Worm (Caenorhabditis elegans) whole organism, L1 larva: ENCODE measurements around the gene dkc-1.

Experiments
- ceh-82 ChIP-seq, 3 experiments: fragments of 150-350 bp in 1 of 3; sonication (generic microtip) in 2 of 3; optimal IDR thresholded peaks; 2 replicates each; lab custom pipeline; 2014 to 2017; ENCODE audit warnings: missing biosample characterization in 3 of 3, missing genetic modification characterization in 3 of 3
- dsc-1 ChIP-seq: sonication (generic microtip); optimal IDR thresholded peaks from 2 replicates; lab custom pipeline; 2016; ENCODE audit warnings: mild to moderate bottlenecking, missing genetic modification characterization, missing compliant biosample characterization
- mef-2 ChIP-seq: fragments of 150-350 bp; optimal IDR thresholded peaks from 2 replicates; lab custom pipeline; 2014; ENCODE audit warnings: missing biosample characterization, missing genetic modification characterization
- nhr-237 ChIP-seq: fragments of 150-350 bp; optimal IDR thresholded peaks from 2 replicates; lab custom pipeline; 2014; ENCODE audit warnings: missing biosample characterization, missing genetic modification characterization
- nhr-28 ChIP-seq: fragments of 150-350 bp; optimal IDR thresholded peaks from 2 replicates; lab custom pipeline; 2014; ENCODE audit warnings: missing biosample characterization, missing genetic modification characterization
- rnt-1 ChIP-seq: sonication (generic microtip); optimal IDR thresholded peaks from 2 replicates; lab custom pipeline; 2016; ENCODE audit warnings: mild to moderate bottlenecking, missing genetic modification characterization, moderate library complexity, missing compliant biosample characterization
- unc-62 ChIP-seq: fragments of 150-350 bp; optimal IDR thresholded peaks from 2 replicates; lab custom pipeline; 2014; ENCODE audit warnings: missing biosample characterization, missing genetic modification reagents, missing genetic modification characterization
- zag-1 ChIP-seq: fragments of 150-350 bp; optimal IDR thresholded peaks from 2 replicates; lab custom pipeline; 2014; ENCODE audit warnings: missing biosample characterization, missing genetic modification characterization
- ztf-11 ChIP-seq, 2 experiments: sonication (generic microtip); optimal IDR thresholded peaks; 2 replicates each; lab custom pipeline; 2016 to 2017; ENCODE audit warnings: missing genetic modification characterization in 2 of 2, missing biosample characterization in 1 of 2, missing compliant biosample characterization in 1 of 2

DNA sequence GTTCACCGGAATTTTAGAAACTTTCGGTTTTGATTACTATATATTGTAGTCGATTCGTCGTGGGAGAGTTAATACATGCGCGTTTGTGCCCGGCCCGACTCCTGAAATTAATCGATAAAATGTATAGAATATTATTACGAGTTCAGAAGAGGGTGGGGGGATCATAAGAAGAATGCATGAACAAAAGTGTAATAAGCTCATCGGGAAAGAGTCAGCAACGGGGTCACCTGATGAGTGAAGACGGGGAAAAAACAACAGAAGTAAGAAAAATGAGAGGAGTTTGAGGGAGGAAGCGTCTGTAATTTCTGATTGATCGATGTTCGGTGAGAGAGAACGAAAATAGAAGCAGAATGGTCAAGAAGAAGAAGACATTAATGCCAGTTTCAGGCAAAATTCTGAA is 32.1 kb upstream of the dkc-1 start, which contains the start of gene W09D10.4:
- TF ChIP-seq mef-2 (tag; lab: Kevin White, UChicago) (no peak), dsc-1 (tag; lab: Kevin White, UChicago) (no peak), unc-62 (GFP tag; lab: Kevin White, UChicago) (no peak), ztf-11 (tag; optimal IDR thresholded peaks at IDR 0.05; lab: Kevin White, UChicago) (no peak), nhr-237 (tag; lab: Kevin White, UChicago) (no peak), nhr-28 (tag; lab: Kevin White, UChicago) (no peak), zag-1 (tag; lab: Kevin White, UChicago) (no peak), ceh-82 (tag; optimal IDR thresholded peaks at IDR 0.05; lab: Kevin White, UChicago) (no peak), rnt-1 (tag; lab: Kevin White, UChicago) (no peak)
